Worm (Caenorhabditis elegans) whole organism, young adult: ENCODE measurements around the gene Y54G2A.40.
"Not testable (repeated sequence)": the region's sequence is repeated elsewhere in the genome, so short reads cannot be mapped to it uniquely, and the experiment has no call there.

Source experiments
- B0019.2 ChIP-seq: fragments of 200-800 bp; sonication (Bioruptor generic); conservative IDR thresholded peaks from 2 replicates; pipeline ENCODE4 v1.3.6; 2022; ENCODE audit warnings: missing genetic modification reagents, missing genetic modification characterization, missing compliant biosample characterization
- B0261.1 ChIP-seq: sonication (generic microtip); optimal IDR thresholded peaks from 2 replicates; lab custom pipeline; 2016; ENCODE audit warnings: mild to moderate bottlenecking, missing genetic modification characterization, moderate library complexity, missing compliant biosample characterization
- F22D6.2 ChIP-seq: sonication (generic microtip); optimal IDR thresholded peaks from 2 replicates; lab custom pipeline; 2016; ENCODE audit warnings: mild to moderate bottlenecking, missing genetic modification characterization, missing compliant biosample characterization
- F39B2.1 ChIP-seq: fragments of 200-800 bp; sonication (Bioruptor generic); IDR thresholded peaks from 2 replicates; pipeline ENCODE4 v1.3.6; 2022; ENCODE audit warnings: missing genetic modification reagents, missing genetic modification characterization, missing compliant biosample characterization
- F49E8.2 ChIP-seq: sonication (generic microtip); optimal IDR thresholded peaks from 3 replicates; lab custom pipeline; 2017; ENCODE audit warnings: missing genetic modification characterization, mild to moderate bottlenecking, missing compliant biosample characterization, antibody characterized with exemption, moderate library complexity; ENCODE audit not compliant: insufficient read depth
- F57A8.1 ChIP-seq: fragments of 200-800 bp; sonication (Bioruptor generic); optimal IDR thresholded peaks from 2 replicates; lab custom pipeline; 2018; ENCODE audit warnings: mild to moderate bottlenecking, missing genetic modification characterization, moderate library complexity, missing compliant biosample characterization
- F57C9.4 ChIP-seq: sonication (generic microtip); optimal IDR thresholded peaks from 2 replicates; lab custom pipeline; 2017; ENCODE audit warnings: mild to moderate bottlenecking, missing genetic modification characterization, missing compliant biosample characterization
- Y53G8AR.9 ChIP-seq: fragments of 200-800 bp; sonication (Bioruptor generic); conservative IDR thresholded peaks from 2 replicates; pipeline ENCODE4 v1.3.6; 2022; ENCODE audit warnings: missing genetic modification reagents, missing genetic modification characterization, missing compliant biosample characterization
- Y56A3A.18 ChIP-seq: fragments of 200-800 bp; sonication (Bioruptor generic); IDR thresholded peaks from 2 replicates; pipeline ENCODE4 v1.3.6; 2022; ENCODE audit warnings: missing genetic modification reagents, missing genetic modification characterization, missing compliant biosample characterization
- Y67H2A.10 ChIP-seq: fragments of 200-800 bp; sonication (Bioruptor generic); conservative IDR thresholded peaks from 2 replicates; pipeline ENCODE4 v1.3.6; 2022; ENCODE audit warnings: missing genetic modification reagents, missing genetic modification characterization, missing compliant biosample characterization
- Y79H2A.3 ChIP-seq: fragments of 200-800 bp; sonication (Bioruptor generic); conservative IDR thresholded peaks from 2 replicates; pipeline ENCODE4 v1.3.6; 2022; ENCODE audit warnings: missing genetic modification reagents, missing genetic modification characterization, missing compliant biosample characterization
- ZK185.1 ChIP-seq: sonication (generic microtip); optimal IDR thresholded peaks from 2 replicates; lab custom pipeline; 2016; ENCODE audit warnings: mild to moderate bottlenecking, missing genetic modification characterization, missing compliant biosample characterization; ENCODE audit not compliant: poor library complexity, severe bottlenecking
- ama-1 ChIP-seq, 3 experiments: fragments of 150-350 bp in 1 of 3; sonication (generic microtip) in 2 of 3; optimal IDR thresholded peaks; 2 replicates each; lab custom pipeline; 2014 to 2018; ENCODE audit warnings: missing biosample characterization in 2 of 3, missing genetic modification characterization in 2 of 3, missing genetic modification reagents in 2 of 3
- aptf-2 ChIP-seq: fragments of 200-800 bp; sonication (Bioruptor generic); conservative IDR thresholded peaks from 2 replicates; pipeline ENCODE4 v1.3.6; 2022; ENCODE audit warnings: missing genetic modification reagents, missing genetic modification characterization, missing compliant biosample characterization
- atf-7 ChIP-seq: sonication (generic microtip); optimal IDR thresholded peaks from 2 replicates; lab custom pipeline; 2017; ENCODE audit warnings: mild to moderate bottlenecking, missing genetic modification characterization, missing compliant biosample characterization
- athp-1 ChIP-seq: sonication (generic microtip); optimal IDR thresholded peaks from 2 replicates; lab custom pipeline; 2017; ENCODE audit warnings: mild to moderate bottlenecking, missing genetic modification characterization, missing compliant biosample characterization
- attf-3 ChIP-seq: fragments of 200-800 bp; sonication (Bioruptor generic); conservative IDR thresholded peaks from 2 replicates; pipeline ENCODE4 v1.3.6; 2022; ENCODE audit warnings: missing genetic modification reagents, missing genetic modification characterization, missing compliant biosample characterization
- attf-6 ChIP-seq: fragments of 200-800 bp; sonication (Bioruptor generic); IDR thresholded peaks from 2 replicates; pipeline ENCODE4 v1.3.6; 2022; ENCODE audit warnings: missing genetic modification reagents, missing genetic modification characterization, missing compliant biosample characterization
- bed-1 ChIP-seq: fragments of 200-800 bp; sonication (Bioruptor generic); IDR thresholded peaks from 2 replicates; pipeline ENCODE4 v1.3.6; 2022; ENCODE audit warnings: missing genetic modification reagents, missing genetic modification characterization, missing compliant biosample characterization
- bed-2 ChIP-seq: fragments of 200-800 bp; sonication (Bioruptor generic); IDR thresholded peaks from 2 replicates; pipeline ENCODE4 v1.3.6; 2022; ENCODE audit warnings: missing genetic modification reagents, missing genetic modification characterization, missing compliant biosample characterization
- ceh-58 ChIP-seq: fragments of 200-800 bp; sonication (Bioruptor generic); IDR thresholded peaks from 2 replicates; pipeline ENCODE4 v1.3.6; 2022; ENCODE audit warnings: missing genetic modification characterization, missing compliant biosample characterization
- die-1 ChIP-seq: sonication (generic microtip); optimal IDR thresholded peaks from 2 replicates; lab custom pipeline; 2016; ENCODE audit warnings: missing genotype, mild to moderate bottlenecking, missing genetic modification characterization, missing compliant biosample characterization
- dpl-1 ChIP-seq: fragments of 150-350 bp; optimal IDR thresholded peaks from 2 replicates; lab custom pipeline; 2014; ENCODE audit warnings: missing biosample characterization, missing genetic modification reagents, missing genetic modification characterization
- egl-44 ChIP-seq: fragments of 200-800 bp; sonication (Bioruptor generic); IDR thresholded peaks from 2 replicates; pipeline ENCODE4 v1.3.6; 2022; ENCODE audit warnings: missing genetic modification reagents, missing genetic modification characterization, missing compliant biosample characterization
- hrde-1 ChIP-seq: sonication (generic microtip); optimal IDR thresholded peaks from 2 replicates; lab custom pipeline; 2016; ENCODE audit warnings: missing genetic modification characterization, mild to moderate bottlenecking, missing compliant biosample characterization, moderate library complexity, missing genotype, missing genetic modification reagents, borderline replicate concordance
- lin-35 ChIP-seq, 3 experiments: fragments of 150-350 bp in 2 of 3; sonication (generic microtip) in 1 of 3; optimal IDR thresholded peaks; 2 replicates each; lab custom pipeline; 2014 to 2018; ENCODE audit warnings: missing biosample characterization in 3 of 3, missing genetic modification characterization in 3 of 3, missing genetic modification reagents in 3 of 3
- lin-54 ChIP-seq: fragments of 200-800 bp; sonication (Bioruptor generic); optimal IDR thresholded peaks from 2 replicates; lab custom pipeline; 2018; ENCODE audit warnings: mild to moderate bottlenecking, missing genetic modification characterization, missing compliant biosample characterization
- madf-10 ChIP-seq: sonication (generic microtip); optimal IDR thresholded peaks from 2 replicates; lab custom pipeline; 2016; ENCODE audit warnings: mild to moderate bottlenecking, missing genetic modification characterization, missing compliant biosample characterization
- madf-3 ChIP-seq: fragments of 200-800 bp; sonication (Bioruptor generic); IDR thresholded peaks from 2 replicates; pipeline ENCODE4 v1.3.6; 2022; ENCODE audit warnings: missing genetic modification reagents, missing genetic modification characterization, missing compliant biosample characterization
- madf-6 ChIP-seq: fragments of 200-800 bp; sonication (Bioruptor generic); IDR thresholded peaks from 2 replicates; pipeline ENCODE4 v1.3.6; 2022; ENCODE audit warnings: missing genetic modification reagents, missing genetic modification characterization, missing compliant biosample characterization
- madf-8 ChIP-seq: fragments of 200-800 bp; sonication (Bioruptor generic); conservative IDR thresholded peaks from 2 replicates; pipeline ENCODE4 v1.3.6; 2022; ENCODE audit warnings: missing genetic modification reagents, missing genetic modification characterization, missing compliant biosample characterization
- mes-4 ChIP-seq: sonication (generic microtip); optimal IDR thresholded peaks from 2 replicates; lab custom pipeline; 2016; ENCODE audit warnings: missing genotype, missing genetic modification characterization, missing compliant biosample characterization
- nhr-179 ChIP-seq: sonication (generic microtip); optimal IDR thresholded peaks from 2 replicates; lab custom pipeline; 2016; ENCODE audit warnings: mild to moderate bottlenecking, missing genetic modification characterization, missing compliant biosample characterization
- nhr-80 ChIP-seq: sonication (generic microtip); optimal IDR thresholded peaks from 2 replicates; lab custom pipeline; 2016; ENCODE audit warnings: missing genetic modification characterization, missing compliant biosample characterization
- repo-1 ChIP-seq: sonication (generic microtip); optimal IDR thresholded peaks from 2 replicates; lab custom pipeline; 2017; ENCODE audit warnings: mild to moderate bottlenecking, missing genetic modification characterization, missing compliant biosample characterization
- sea-2 ChIP-seq: fragments of 200-800 bp; sonication (Bioruptor generic); IDR thresholded peaks from 2 replicates; pipeline ENCODE4 v1.3.6; 2022; ENCODE audit warnings: missing genetic modification characterization, missing compliant biosample characterization
- snpc-1.1 ChIP-seq: sonication (generic microtip); optimal IDR thresholded peaks from 2 replicates; lab custom pipeline; 2017; ENCODE audit warnings: missing genetic modification characterization, mild to moderate bottlenecking, missing compliant biosample characterization, antibody characterized with exemption, moderate library complexity, missing genotype, missing genetic modification reagents; ENCODE audit not compliant: insufficient read depth
- snpc-1.3 ChIP-seq: sonication (generic microtip); optimal IDR thresholded peaks from 2 replicates; lab custom pipeline; 2017; ENCODE audit warnings: missing genetic modification characterization, mild to moderate bottlenecking, missing compliant biosample characterization, antibody characterized with exemption, moderate library complexity, missing genotype, missing genetic modification reagents; ENCODE audit not compliant: insufficient read depth
- snpc-3.4 ChIP-seq: sonication (generic microtip); optimal IDR thresholded peaks from 2 replicates; lab custom pipeline; 2017; ENCODE audit warnings: missing genetic modification characterization, mild to moderate bottlenecking, missing compliant biosample characterization, antibody characterized with exemption, moderate library complexity, missing genotype, missing genetic modification reagents
- sptf-2 ChIP-seq: fragments of 200-800 bp; sonication (Bioruptor generic); optimal IDR thresholded peaks from 2 replicates; lab custom pipeline; 2018; ENCODE audit warnings: mild to moderate bottlenecking, missing genetic modification characterization, missing compliant biosample characterization
- tbx-9 ChIP-seq: sonication (generic microtip); optimal IDR thresholded peaks from 2 replicates; lab custom pipeline; 2016; ENCODE audit warnings: borderline replicate concordance, missing genetic modification characterization, inconsistent platforms, missing compliant biosample characterization
- unc-130 ChIP-seq: sonication (generic microtip); optimal IDR thresholded peaks from 2 replicates; lab custom pipeline; 2016; ENCODE audit warnings: missing genetic modification reagents, missing genetic modification characterization, missing compliant biosample characterization
- unc-62 ChIP-seq: fragments of 150-350 bp; optimal IDR thresholded peaks from 2 replicates; lab custom pipeline; 2014; ENCODE audit warnings: missing biosample characterization, missing genetic modification reagents, missing genetic modification characterization
- ztf-18 ChIP-seq: sonication (generic microtip); optimal IDR thresholded peaks from 2 replicates; lab custom pipeline; 2016; ENCODE audit warnings: missing genotype, mild to moderate bottlenecking, missing genetic modification characterization, missing compliant biosample characterization
- ztf-22 ChIP-seq: fragments of 200-800 bp; sonication (Bioruptor generic); optimal IDR thresholded peaks from 2 replicates; lab custom pipeline; 2018; ENCODE audit warnings: mild to moderate bottlenecking, missing genetic modification characterization, moderate library complexity, missing compliant biosample characterization

Y54G2A.40 gene

ce11 chrIV:2801558-2801957, 44.7 kb upstream of the Y54G2A.40 start, which contains the start of gene Y54G2A.44:
Gene Y54G2A.44 (plus strand): TSS chrIV:2801858.
- TF ChIP-seq unc-62 (GFP tag; lab: Kevin White, UChicago); snpc-1.3 (tag; lab: Kevin White, UChicago); atf-7 (tag; lab: Kevin White, UChicago): not testable (repeated sequence)

ce11 chrIV:2802193-2802592, 44.1 kb upstream of the Y54G2A.40 start:
- TF ChIP-seq F49E8.2 (tag; lab: Kevin White, UChicago) = peak; percentile 24
- TF ChIP-seq tbx-9 (tag; lab: Kevin White, UChicago) = no peak
- TF ChIP-seq dpl-1 (GFP tag; lab: Kevin White, UChicago) = no peak
- peak; percentile 58; the same call in 1 of the 2 replicates for TF ChIP-seq madf-6 (GFP tag; lab: Robert Waterston, UW)
- no peak for TF ChIP-seq B0019.2 (GFP tag; lab: Robert Waterston, UW)
- no peak for TF ChIP-seq ama-1 (optimal IDR thresholded peaks at IDR 0.05; lab: Kevin White, UChicago)
- no peak for TF ChIP-seq ama-1 (GFP tag; optimal IDR thresholded peaks at IDR 0.05; lab: Kevin White, UChicago)
- TF ChIP-seq athp-1 (tag; lab: Kevin White, UChicago) = peak; percentile 37
- TF ChIP-seq F39B2.1 = no peak
- 0 out of 2 replicates have a peak, but pooled peaks have one; percentile 32 for TF ChIP-seq egl-44 (GFP tag; lab: Robert Waterston, UW)
- TF ChIP-seq Y56A3A.18 (GFP tag; lab: Robert Waterston, UW) = no peak
- TF ChIP-seq B0261.1 (tag; lab: Kevin White, UChicago) = peak; percentile 85
- no peak for TF ChIP-seq Y79H2A.3 (GFP tag; lab: Robert Waterston, UW)
- no peak for TF ChIP-seq aptf-2
- TF ChIP-seq lin-54 (GFP tag; lab: Kevin White, UChicago) = peak; percentile 53
- TF ChIP-seq ceh-58 = no peak
- peak; percentile 33 for TF ChIP-seq madf-10 (tag; lab: Kevin White, UChicago)
- TF ChIP-seq attf-3 (GFP tag; lab: Robert Waterston, UW) = no peak
- no peak for TF ChIP-seq ztf-22
- no peak for TF ChIP-seq unc-130 (GFP tag; lab: Kevin White, UChicago)
- TF ChIP-seq Y53G8AR.9 (GFP tag; lab: Robert Waterston, UW) = no peak
- TF ChIP-seq F57A8.1 = no peak
- peak; percentile 66 for TF ChIP-seq die-1 (tag; lab: Kevin White, UChicago)
- TF ChIP-seq bed-2 (GFP tag; lab: Robert Waterston, UW) = no peak
- peak in 1 of 3 experiments; percentile 32 for TF ChIP-seq lin-35 (GFP tag; optimal IDR thresholded peaks at IDR 0.05; lab: Kevin White, UChicago)
- 0 out of 2 replicates have a peak, but pooled peaks have one; percentile 54 for TF ChIP-seq madf-3 (GFP tag; lab: Robert Waterston, UW)
- no peak for TF ChIP-seq repo-1 (tag; lab: Kevin White, UChicago)
- TF ChIP-seq hrde-1 = no peak
- no peak for TF ChIP-seq ZK185.1 (tag; lab: Kevin White, UChicago)
- peak; percentile 52; the same call in 1 of the 2 replicates for TF ChIP-seq attf-6 (GFP tag; lab: Robert Waterston, UW)
- TF ChIP-seq nhr-179 (tag; lab: Kevin White, UChicago) = no peak
- TF ChIP-seq mes-4 (tag; lab: Kevin White, UChicago) = no peak
- TF ChIP-seq F57C9.4 (tag; lab: Kevin White, UChicago) = no peak
- TF ChIP-seq sptf-2 (GFP tag; lab: Kevin White, UChicago) = no peak
- no peak for TF ChIP-seq Y67H2A.10
- no peak for TF ChIP-seq bed-1
- no peak for TF ChIP-seq sea-2 (GFP tag; lab: Robert Waterston, UW)
- no peak for TF ChIP-seq madf-8 (GFP tag; lab: Robert Waterston, UW)
- no peak for TF ChIP-seq F22D6.2 (tag; lab: Kevin White, UChicago)
- TF ChIP-seq ztf-18 (tag; lab: Kevin White, UChicago) = peak; percentile 61
- peak; percentile 7 for TF ChIP-seq snpc-3.4
- TF ChIP-seq nhr-80 = peak; percentile 1
- TF ChIP-seq snpc-1.1 = no peak
